Worm (Caenorhabditis elegans) whole organism, late embryonic: ENCODE data around the gene R09H10.6.
A peak's percentile ranks its signal among the peaks of the same experiment; 100 is the strongest.

Experiments
- F13H6.1 ChIP-seq: sonication (generic microtip); optimal IDR thresholded peaks from 2 replicates; lab custom pipeline; 2016; ENCODE audit warnings: missing genetic modification characterization, missing compliant biosample characterization
- K09A11.1 ChIP-seq: sonication (generic microtip); optimal IDR thresholded peaks from 2 replicates; lab custom pipeline; 2017; ENCODE audit warnings: antibody characterized with exemption, mild to moderate bottlenecking, missing genetic modification characterization, missing compliant biosample characterization; ENCODE audit not compliant: insufficient read depth
- T23F11.4 ChIP-seq: fragments of 200-800 bp; sonication (Bioruptor generic); optimal IDR thresholded peaks from 2 replicates; lab custom pipeline; 2018; ENCODE audit warnings: mild to moderate bottlenecking, missing genetic modification characterization, missing compliant biosample characterization
- ahr-1 ChIP-seq: sonication (generic microtip); optimal IDR thresholded peaks from 2 replicates; lab custom pipeline; 2016; ENCODE audit warnings: missing genetic modification characterization, missing compliant biosample characterization
- ceh-14 ChIP-seq: sonication (generic microtip); optimal IDR thresholded peaks from 2 replicates; lab custom pipeline; 2016; ENCODE audit warnings: missing genotype, missing genetic modification characterization, missing compliant biosample characterization
- ceh-19 ChIP-seq: fragments of 200-800 bp; sonication (Bioruptor generic); optimal IDR thresholded peaks from 2 replicates; lab custom pipeline; 2018; ENCODE audit warnings: mild to moderate bottlenecking, missing genetic modification characterization, missing compliant biosample characterization
- ceh-48 ChIP-seq: sonication (generic microtip); optimal IDR thresholded peaks from 2 replicates; lab custom pipeline; 2016; ENCODE audit warnings: missing genetic modification characterization, inconsistent platforms, missing compliant biosample characterization
- ceh-6 ChIP-seq: fragments of 200-800 bp; sonication (Bioruptor generic); optimal IDR thresholded peaks from 2 replicates; lab custom pipeline; 2018; ENCODE audit warnings: mild to moderate bottlenecking, missing genetic modification characterization, missing compliant biosample characterization
- dmd-4 ChIP-seq: sonication (generic microtip); optimal IDR thresholded peaks from 2 replicates; lab custom pipeline; 2016; ENCODE audit warnings: borderline replicate concordance, missing genetic modification characterization, missing compliant biosample characterization
- dve-1 ChIP-seq: sonication (generic microtip); optimal IDR thresholded peaks from 2 replicates; lab custom pipeline; 2017; ENCODE audit warnings: antibody characterized with exemption, mild to moderate bottlenecking, missing genetic modification characterization, missing compliant biosample characterization
- elt-4 ChIP-seq: sonication (generic microtip); optimal IDR thresholded peaks from 2 replicates; lab custom pipeline; 2016; ENCODE audit warnings: missing genetic modification characterization, missing compliant biosample characterization
- ets-4 ChIP-seq: sonication (generic microtip); optimal IDR thresholded peaks from 2 replicates; lab custom pipeline; 2016; ENCODE audit warnings: missing genetic modification characterization, missing compliant biosample characterization
- fax-1 ChIP-seq: sonication (generic microtip); optimal IDR thresholded peaks from 2 replicates; lab custom pipeline; 2016; ENCODE audit warnings: missing genotype, missing genetic modification characterization, missing compliant biosample characterization
- fkh-10 ChIP-seq: fragments of 150-350 bp; optimal IDR thresholded peaks from 2 replicates; lab custom pipeline; 2014; ENCODE audit warnings: missing biosample characterization, missing genetic modification reagents, missing genetic modification characterization
- fkh-6 ChIP-seq: sonication (generic microtip); optimal IDR thresholded peaks from 2 replicates; lab custom pipeline; 2016; ENCODE audit warnings: missing genetic modification characterization, missing compliant biosample characterization
- hlh-30 ChIP-seq: sonication (generic microtip); optimal IDR thresholded peaks from 2 replicates; lab custom pipeline; 2017; ENCODE audit warnings: antibody characterized with exemption, missing genetic modification characterization, missing compliant biosample characterization; ENCODE audit not compliant: insufficient read depth
- lim-6 ChIP-seq: sonication (generic microtip); optimal IDR thresholded peaks from 2 replicates; lab custom pipeline; 2016; ENCODE audit warnings: missing genetic modification characterization, missing compliant biosample characterization
- madf-2 ChIP-seq: sonication (generic microtip); optimal IDR thresholded peaks from 2 replicates; lab custom pipeline; 2017; ENCODE audit warnings: missing genetic modification characterization, missing compliant biosample characterization
- mec-3 ChIP-seq: sonication (generic microtip); optimal IDR thresholded peaks from 2 replicates; lab custom pipeline; 2016; ENCODE audit warnings: borderline replicate concordance, missing genetic modification characterization, missing compliant biosample characterization
- nhr-232 ChIP-seq: sonication (generic microtip); optimal IDR thresholded peaks from 2 replicates; lab custom pipeline; 2016; ENCODE audit warnings: missing genetic modification characterization, missing compliant biosample characterization
- odd-2 ChIP-seq: sonication (generic microtip); optimal IDR thresholded peaks from 2 replicates; lab custom pipeline; 2017; ENCODE audit warnings: antibody characterized with exemption, mild to moderate bottlenecking, missing genetic modification characterization, missing compliant biosample characterization
- pqm-1 ChIP-seq: sonication (generic microtip); optimal IDR thresholded peaks from 2 replicates; lab custom pipeline; 2016; ENCODE audit warnings: missing genetic modification characterization, missing compliant biosample characterization
- pros-1 ChIP-seq: fragments of 150-350 bp; optimal IDR thresholded peaks from 2 replicates; lab custom pipeline; 2014; ENCODE audit warnings: missing biosample characterization, missing genetic modification reagents, missing genetic modification characterization
- ref-2 ChIP-seq: sonication (generic microtip); optimal IDR thresholded peaks from 2 replicates; lab custom pipeline; 2016; ENCODE audit warnings: missing genetic modification characterization, missing compliant biosample characterization
- rnt-1 ChIP-seq: sonication (generic microtip); optimal IDR thresholded peaks from 2 replicates; lab custom pipeline; 2016; ENCODE audit warnings: missing genetic modification characterization, missing compliant biosample characterization
- sdc-2 ChIP-seq: sonication (generic microtip); optimal IDR thresholded peaks from 2 replicates; lab custom pipeline; 2016; ENCODE audit warnings: missing genotype, missing genetic modification characterization, missing compliant biosample characterization
- sox-4 ChIP-seq: sonication (generic microtip); optimal IDR thresholded peaks from 2 replicates; lab custom pipeline; 2017; ENCODE audit warnings: mild to moderate bottlenecking, missing genetic modification characterization, inconsistent platforms, missing compliant biosample characterization
- syd-9 ChIP-seq: sonication (generic microtip); optimal IDR thresholded peaks from 2 replicates; lab custom pipeline; 2016; ENCODE audit warnings: mild to moderate bottlenecking, missing genetic modification characterization, moderate library complexity, missing compliant biosample characterization
- unc-42 ChIP-seq: sonication (generic microtip); optimal IDR thresholded peaks from 2 replicates; lab custom pipeline; 2016; ENCODE audit warnings: missing genotype, missing genetic modification characterization, missing compliant biosample characterization
- unc-55 ChIP-seq: sonication (generic microtip); optimal IDR thresholded peaks from 2 replicates; lab custom pipeline; 2017; ENCODE audit warnings: missing biosample characterization, missing genetic modification reagents, missing genetic modification characterization
- unc-86 ChIP-seq: sonication (generic microtip); optimal IDR thresholded peaks from 2 replicates; lab custom pipeline; 2016; ENCODE audit warnings: missing genetic modification characterization, missing compliant biosample characterization

The R09H10.6 gene

DNA sequence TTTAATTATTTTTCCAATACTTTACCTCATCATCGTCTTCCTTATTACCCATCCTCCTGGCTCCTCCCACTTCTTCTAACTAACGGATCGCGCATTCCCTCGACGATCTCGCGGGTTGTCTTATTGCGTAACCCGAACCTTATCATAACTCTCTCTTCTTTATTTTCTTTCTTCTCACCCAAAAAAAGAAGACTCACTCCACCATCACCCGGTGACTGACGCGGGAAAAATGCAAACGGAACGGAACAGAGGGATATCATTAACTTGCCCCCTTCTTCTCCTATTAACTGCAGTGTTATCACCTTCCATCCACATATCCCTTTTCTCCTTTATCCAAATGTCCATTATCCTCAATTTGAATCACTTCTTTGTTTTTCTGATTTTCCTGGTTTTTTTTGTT lies 38.3 kb upstream of the R09H10.6 start:
- TF ChIP-seq sdc-2 = no peak
- TF ChIP-seq ref-2 (tag; lab: Kevin White, UChicago) = peak; percentile 31
- no peak for TF ChIP-seq unc-86 (tag; lab: Kevin White, UChicago)

- TF ChIP-seq sox-4 (tag; lab: Kevin White, UChicago) (no peak), unc-42 (peak; percentile 69)
These were observed 37.4 kb upstream of the R09H10.6 start for ce11 chrIV:10571020-10571419.

DNA sequence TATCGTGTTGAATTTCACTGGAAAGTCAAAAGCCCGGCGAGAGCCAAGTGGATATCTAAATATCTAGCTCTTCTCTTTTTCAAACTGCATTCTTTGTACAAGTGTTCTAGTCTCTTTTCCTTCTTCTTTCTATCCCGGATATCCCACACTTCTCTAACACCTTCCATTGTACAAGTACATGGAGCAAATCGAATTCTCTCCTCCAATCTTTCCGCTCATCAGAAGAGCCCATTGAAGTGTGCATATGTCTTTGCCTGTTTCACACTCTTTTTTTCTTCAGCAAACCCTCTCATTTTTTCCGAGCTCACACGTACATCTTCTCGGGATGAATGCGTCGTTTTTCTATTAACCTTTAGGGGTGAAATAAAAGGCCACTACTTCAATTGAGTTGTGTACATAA lies 34.9 kb upstream of the R09H10.6 start:
- no peak for TF ChIP-seq ceh-14 (tag; lab: Kevin White, UChicago)
- peak; percentile 59 for TF ChIP-seq unc-42

DNA sequence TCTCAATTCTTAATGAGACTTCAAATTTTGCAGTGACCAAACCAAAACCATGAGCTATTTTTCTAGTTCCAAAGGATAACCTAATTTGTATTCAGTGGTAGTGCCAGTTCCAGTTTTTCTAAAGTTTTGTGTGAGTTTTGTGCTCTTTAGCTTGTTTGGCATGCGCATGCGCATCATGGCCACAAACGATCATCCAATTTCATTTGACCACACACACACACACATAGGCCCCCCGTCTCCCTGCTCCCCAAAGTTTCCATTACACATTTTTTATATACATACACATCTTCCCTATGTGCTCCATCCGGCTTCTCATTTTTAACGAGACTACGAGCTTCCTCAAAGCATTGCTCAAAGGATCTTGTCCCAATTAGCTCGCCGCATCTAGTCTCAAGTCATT lies 33.9 kb upstream of the R09H10.6 start:
- TF ChIP-seq dmd-4 (tag; lab: Kevin White, UChicago) (no peak), unc-42 (peak; percentile 83)

DNA sequence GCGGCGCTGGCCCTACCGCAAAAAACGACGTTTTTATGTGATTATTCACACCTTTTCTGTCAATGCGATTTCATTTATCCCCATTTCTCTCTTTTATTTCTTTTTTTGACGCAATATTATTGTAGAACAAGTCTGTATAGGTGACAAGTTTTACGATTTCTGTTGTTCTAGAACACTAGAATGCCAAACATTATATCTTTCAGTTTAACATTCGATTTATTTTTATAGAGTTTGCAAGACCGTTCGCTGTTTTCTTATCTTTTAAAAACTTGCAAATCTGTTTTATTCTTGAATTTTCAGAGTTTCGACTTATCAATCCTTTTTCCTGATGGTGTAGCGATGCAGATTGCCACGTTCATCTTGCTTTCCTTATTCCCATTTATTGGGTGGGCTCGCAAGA lies 32.3 kb upstream of the R09H10.6 start, which contains the start of gene efn-2:
Gene efn-2 (plus strand): TSS at position 301 of the 400 bp plus-strand sequence.
- no peak for TF ChIP-seq sox-4 (tag; lab: Kevin White, UChicago)
- TF ChIP-seq F13H6.1 (tag; lab: Kevin White, UChicago) = no peak

- TF ChIP-seq unc-55 (GFP tag; lab: Kevin White, UChicago) = peak; percentile 32
- no peak for TF ChIP-seq hlh-30 (tag; lab: Kevin White, UChicago)
These were observed 31.8 kb upstream of the R09H10.6 start for ce11 chrIV:10576624-10577023.

DNA sequence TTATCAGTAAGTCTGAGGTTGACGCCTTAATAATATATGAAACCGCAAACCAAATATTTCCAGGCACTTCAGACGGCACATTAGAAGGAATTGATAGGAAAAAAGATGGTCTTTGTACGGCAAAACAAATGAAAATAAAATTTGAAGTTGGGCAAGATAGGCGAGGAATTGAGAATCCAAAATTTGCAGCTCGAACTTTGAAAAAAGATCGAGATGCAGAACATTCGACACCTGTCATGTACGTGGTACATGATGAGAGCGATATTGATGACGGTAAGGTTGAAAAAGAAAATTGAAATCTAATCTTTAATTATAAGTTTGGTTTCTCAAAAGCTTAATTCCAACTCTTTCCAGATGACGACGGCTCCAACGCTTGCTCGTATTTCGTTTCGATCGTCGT lies 30.8 kb upstream of the R09H10.6 start:
- TF ChIP-seq T23F11.4 (GFP tag; lab: Kevin White, UChicago) (no peak), fkh-10 (GFP tag; lab: Kevin White, UChicago) (no peak), mec-3 (tag; lab: Kevin White, UChicago) (no peak), odd-2 (tag; lab: Kevin White, UChicago) (no peak), ceh-48 (no peak), nhr-232 (no peak), fkh-6 (tag; lab: Kevin White, UChicago) (no peak), hlh-30 (tag; lab: Kevin White, UChicago) (no peak), madf-2 (no peak), fax-1 (no peak), syd-9 (no peak), ceh-6 (no peak), rnt-1 (tag; lab: Kevin White, UChicago) (no peak), pros-1 (no peak), unc-55 (GFP tag; lab: Kevin White, UChicago) (no peak), ceh-19 (GFP tag; lab: Kevin White, UChicago) (no peak), sox-4 (tag; lab: Kevin White, UChicago) (no peak), ahr-1 (tag; lab: Kevin White, UChicago) (no peak), elt-4 (tag; lab: Kevin White, UChicago) (no peak), lim-6 (tag; lab: Kevin White, UChicago) (no peak)

ce11 chrIV:10578367-10578766 lies 30.0 kb upstream of the R09H10.6 start, which contains the start of gene lgc-43:
lgc-43 (plus strand) TSS chrIV:10578667.
- TF ChIP-seq dve-1 (tag; lab: Kevin White, UChicago) = no peak
- TF ChIP-seq K09A11.1 (tag; lab: Kevin White, UChicago) = no peak
- no peak for TF ChIP-seq ets-4
- no peak for TF ChIP-seq unc-42
- no peak for TF ChIP-seq pqm-1 (tag; lab: Kevin White, UChicago)
